Worm (Caenorhabditis elegans): Measurements from ENCODE around the gene set-8.

set-8 gene

ce11 chrX:13414974-13415373 is 31.5 kb upstream of the set-8 start (continued):
- TF ChIP-seq Y79H2A.3 (GFP tag; conservative IDR thresholded peaks at IDR 0.05) (no peak), hrde-1 (tag; optimal IDR thresholded peaks at IDR 0.05; ENCODE audit: borderline replicate concordance) (peak; percentile 22), Y56A3A.18 (GFP tag; IDR thresholded peaks at IDR 0.05) (no peak), gei-17 (GFP tag; optimal IDR thresholded peaks at IDR 0.05) (no peak), B0019.2 (GFP tag; conservative IDR thresholded peaks at IDR 0.05) (no peak), nfya-1 (tag; optimal IDR thresholded peaks at IDR 0.05; ENCODE audit: borderline replicate concordance, insufficient read depth) (no peak), xnd-1 (tag; optimal IDR thresholded peaks at IDR 0.05) (no peak), let-526 (GFP tag; IDR thresholded peaks at IDR 0.05) (no peak), ceh-100 (GFP tag; IDR thresholded peaks at IDR 0.05) (no peak), sdz-38 (tag; optimal IDR thresholded peaks at IDR 0.05) (no peak), F49E8.2 (tag; optimal IDR thresholded peaks at IDR 0.05; ENCODE audit: insufficient read depth) (no peak), snpc-1.1 (tag; optimal IDR thresholded peaks at IDR 0.05; ENCODE audit: insufficient read depth) (peak; percentile 17), mel-28 (tag; optimal IDR thresholded peaks at IDR 0.05; ENCODE audit: borderline replicate concordance) (no peak), akir-1 (GFP tag; optimal IDR thresholded peaks at IDR 0.05) (no peak), repo-1 (tag; optimal IDR thresholded peaks at IDR 0.05) (no peak), ceh-27 (GFP tag; optimal IDR thresholded peaks at IDR 0.05) (no peak), madf-8 (GFP tag; conservative IDR thresholded peaks at IDR 0.05) (no peak), atf-7 (tag; optimal IDR thresholded peaks at IDR 0.05) (no peak), dox-1 (GFP tag; IDR thresholded peaks at IDR 0.05) (no peak), mes-4 (tag; optimal IDR thresholded peaks at IDR 0.05) (no peak), ztf-26 (tag; optimal IDR thresholded peaks at IDR 0.05) (no peak), nfyb-1 (GFP tag; IDR thresholded peaks at IDR 0.05) (peak; percentile 44; the same call in 1 of the 2 replicates), aptf-2 (GFP tag; conservative IDR thresholded peaks at IDR 0.05) (no peak), B0336.3 (GFP tag; IDR thresholded peaks at IDR 0.05) (no peak), tbp1 (GFP tag; optimal IDR thresholded peaks at IDR 0.05) (peak; percentile 93), C06A6.2 (GFP tag; conservative IDR thresholded peaks at IDR 0.05) (no peak), ZK185.1 (tag; optimal IDR thresholded peaks at IDR 0.05; ENCODE audit: poor library complexity, severe bottlenecking) (peak; percentile 31), lsl-1 (GFP tag; optimal IDR thresholded peaks at IDR 0.05) (no peak)

ce11 chrX:13415722-13416121 is 30.8 kb upstream of the set-8 start, which contains the start of gene C29F7.2:
Gene C29F7.2 (plus strand): TSS chrX:13416078.
- TF ChIP-seq lag-1 (GFP tag; IDR thresholded peaks at IDR 0.05) (no peak), nhr-80 (tag; optimal IDR thresholded peaks at IDR 0.05) (peak; percentile 44), egl-18 (GFP tag; IDR thresholded peaks at IDR 0.05) (no peak), tbp1 (GFP tag; optimal IDR thresholded peaks at IDR 0.05) (peak; percentile 31)

- TF ChIP-seq F33H1.4 (GFP tag; IDR thresholded peaks at IDR 0.05): no peak
- TF ChIP-seq cebp-2 (GFP tag; IDR thresholded peaks at IDR 0.05): no peak
- no peak for TF ChIP-seq attf-3 (GFP tag; conservative IDR thresholded peaks at IDR 0.05)
- TF ChIP-seq Y79H2A.3 (GFP tag; conservative IDR thresholded peaks at IDR 0.05): no peak
- no peak for TF ChIP-seq nhr-80 (tag; optimal IDR thresholded peaks at IDR 0.05)
- TF ChIP-seq attf-5 (GFP tag; optimal IDR thresholded peaks at IDR 0.05): no peak
- no peak for TF ChIP-seq rcor-1 (GFP tag; IDR thresholded peaks at IDR 0.05)
- TF ChIP-seq K12H6.12 (tag; optimal IDR thresholded peaks at IDR 0.05): no peak
- TF ChIP-seq F10E7.11 (tag; optimal IDR thresholded peaks at IDR 0.05): no peak
- TF ChIP-seq K11D2.4 (GFP tag; IDR thresholded peaks at IDR 0.05): no peak
- TF ChIP-seq ceh-40 (GFP tag; IDR thresholded peaks at IDR 0.05): no peak
- no peak for TF ChIP-seq Y53G8AR.9 (GFP tag; conservative IDR thresholded peaks at IDR 0.05)
- TF ChIP-seq lag-1 (GFP tag; IDR thresholded peaks at IDR 0.05): no peak
Observed at ce11 chrX:13417479-13417878, 29.0 kb upstream of the set-8 start.
